Worm (Caenorhabditis elegans) whole organism, midembryonic: ENCODE results near the gene fbxb-82.

Experiments used
- klf-2 ChIP-seq: fragments of 200-800 bp; sonication (Bioruptor generic); conservative IDR thresholded peaks from 2 replicates; pipeline ENCODE4 v1.3.6; 2022; ENCODE audit warnings: missing genetic modification reagents, missing genetic modification characterization, missing compliant biosample characterization
- tab-1 ChIP-seq: fragments of 200-800 bp; sonication (Bioruptor generic); IDR thresholded peaks from 2 replicates; pipeline ENCODE4 v1.3.6; 2022; ENCODE audit warnings: missing genetic modification characterization, missing compliant biosample characterization

ce11 chrIII:120199-120598 lies 22.8 kb downstream of the fbxb-82 start, which contains the start of gene pals-24:
- no peak for TF ChIP-seq tab-1 (GFP tag; lab: Robert Waterston, UW)
- TF ChIP-seq klf-2 (GFP tag; lab: Robert Waterston, UW): no peak
